Worm (Caenorhabditis elegans): ENCODE measurements around the gene T01G5.7.

ce11 chrV:15109260-15109659, 2.5 kb upstream of the T01G5.7 start, which contains the start of gene Y75B12A.2:
- TF ChIP-seq ceh-28 (tag; optimal IDR thresholded peaks at IDR 0.05): no peak
- TF ChIP-seq ama-1 (optimal IDR thresholded peaks at IDR 0.05): no peak
- TF ChIP-seq skn-1 (tag; optimal IDR thresholded peaks at IDR 0.05): no peak
- TF ChIP-seq ceh-82 (tag; optimal IDR thresholded peaks at IDR 0.05): no peak
- no peak for TF ChIP-seq gei-8 (GFP tag; optimal IDR thresholded peaks at IDR 0.05)
- no peak for TF ChIP-seq daf-8 (GFP tag; IDR thresholded peaks at IDR 0.05)
- TF ChIP-seq ces-1 (GFP tag; optimal IDR thresholded peaks at IDR 0.05): no peak
- TF ChIP-seq mxl-2 (GFP tag; conservative IDR thresholded peaks at IDR 0.05): no peak
- TF ChIP-seq dve-1 (tag; optimal IDR thresholded peaks at IDR 0.05; ENCODE audit: insufficient read depth): no peak
- TF ChIP-seq dmd-8 (GFP tag; IDR thresholded peaks at IDR 0.05): no peak
